Fruit fly (Drosophila melanogaster) whole organism, embryonic: ENCODE data around the gene Sclp.

Experiments used
- Ada2b ChIP-seq: fragments of 200-800 bp; sonication (Bioruptor generic); IDR thresholded peaks from 2 replicates; pipeline ENCODE4 v1.3.6; 2022; ENCODE audit warnings: missing biosample characterization, missing genetic modification characterization
- BEAF-32 ChIP-seq: fragments of 200-800 bp; sonication (Bioruptor generic); optimal IDR thresholded peaks from 3 replicates; lab custom pipeline; 2017; ENCODE audit warnings: missing biosample characterization, missing genetic modification characterization, mild to moderate bottlenecking, moderate library complexity, missing genetic modification reagents
- CG1024 ChIP-seq: fragments of 200-800 bp; sonication (Bioruptor generic); IDR thresholded peaks from 2 replicates; pipeline ENCODE4 v1.3.6; 2022; ENCODE audit warnings: missing biosample characterization, missing genetic modification characterization
- CG10267 ChIP-seq: fragments of 200-800 bp; sonication (Bioruptor generic); optimal IDR thresholded peaks from 2 replicates; lab custom pipeline; 2018; ENCODE audit warnings: missing biosample characterization, mild to moderate bottlenecking, missing genetic modification characterization, moderate library complexity
- CG10431 ChIP-seq: fragments of 200-800 bp; sonication (Bioruptor generic); optimal IDR thresholded peaks from 3 replicates; lab custom pipeline; 2018; ENCODE audit warnings: missing biosample characterization, mild to moderate bottlenecking, missing genetic modification characterization
- CG14710 ChIP-seq: fragments of 200-800 bp; sonication (Bioruptor generic); optimal IDR thresholded peaks from 3 replicates; lab custom pipeline; 2019; ENCODE audit warnings: missing biosample characterization, mild to moderate bottlenecking, missing genetic modification characterization, moderate library complexity
- CG16779 ChIP-seq: fragments of 200-800 bp; sonication (Bioruptor generic); IDR thresholded peaks from 2 replicates; pipeline ENCODE4 v1.3.6; 2022; ENCODE audit warnings: missing biosample characterization, missing genetic modification characterization
- CG16813 ChIP-seq: fragments of 200-800 bp; sonication (Bioruptor generic); IDR thresholded peaks from 3 replicates; pipeline ENCODE4 v1.3.6; 2022; ENCODE audit warnings: missing biosample characterization, missing genetic modification characterization; ENCODE audit not compliant: partially characterized antibody
- CG17802 ChIP-seq: fragments of 200-800 bp; sonication (Bioruptor generic); optimal IDR thresholded peaks from 2 replicates; lab custom pipeline; 2018; ENCODE audit warnings: missing biosample characterization, mild to moderate bottlenecking, missing genetic modification characterization, moderate library complexity
- CG30020 ChIP-seq: fragments of 200-800 bp; optimal IDR thresholded peaks from 2 replicates; lab custom pipeline; 2019; ENCODE audit warnings: missing biosample characterization, mild to moderate bottlenecking, missing genetic modification characterization, moderate library complexity
- CG30403 ChIP-seq: fragments of 200-800 bp; sonication (Bioruptor generic); optimal IDR thresholded peaks from 3 replicates; lab custom pipeline; 2016; ENCODE audit warnings: missing biosample characterization, missing genetic modification characterization
- CG32532 ChIP-seq: fragments of 200-800 bp; sonication (Bioruptor generic); IDR thresholded peaks from 2 replicates; pipeline ENCODE4 v1.3.6; 2022; ENCODE audit warnings: missing biosample characterization, missing genetic modification characterization
- CG34224 ChIP-seq: fragments of 200-800 bp; sonication (Bioruptor generic); IDR thresholded peaks from 3 replicates; pipeline ENCODE4 v1.3.6; 2022; ENCODE audit warnings: missing biosample characterization, missing genetic modification characterization; ENCODE audit not compliant: partially characterized antibody
- CG4617 ChIP-seq: fragments of 200-800 bp; sonication (Bioruptor generic); optimal IDR thresholded peaks from 3 replicates; lab custom pipeline; 2016; ENCODE audit warnings: missing biosample characterization, missing genetic modification characterization, borderline replicate concordance
- CG9215 ChIP-seq: fragments of 200-800 bp; sonication (Bioruptor generic); IDR thresholded peaks from 2 replicates; pipeline ENCODE4 v1.3.6; 2022; ENCODE audit warnings: missing biosample characterization, missing genetic modification characterization
- CG9797 ChIP-seq: fragments of 200-800 bp; sonication (Bioruptor generic); optimal IDR thresholded peaks from 3 replicates; lab custom pipeline; 2018; ENCODE audit warnings: missing biosample characterization, mild to moderate bottlenecking, missing genetic modification characterization
- Dll ChIP-seq: fragments of 200-800 bp; sonication (Bioruptor generic); IDR thresholded peaks from 4 replicates; pipeline ENCODE4 v1.3.6; 2022; ENCODE audit warnings: missing biosample characterization, missing genetic modification characterization; ENCODE audit not compliant: partially characterized antibody
- Dp ChIP-seq: fragments of 200-800 bp; sonication (Bioruptor generic); optimal IDR thresholded peaks from 2 replicates; lab custom pipeline; 2018; ENCODE audit warnings: missing biosample characterization, mild to moderate bottlenecking, missing genetic modification characterization, moderate library complexity
- Drgx ChIP-seq: fragments of 200-800 bp; sonication (Bioruptor generic); IDR thresholded peaks from 2 replicates; pipeline ENCODE4 v1.3.6; 2022; ENCODE audit warnings: missing biosample characterization, missing genetic modification characterization
- Ets65A ChIP-seq: fragments of 200-800 bp; sonication (Bioruptor generic); peaks from one replicate; lab custom pipeline; 2016; ENCODE audit warnings: missing biosample characterization, missing genetic modification characterization
- Ets97D ChIP-seq: fragments of 200-800 bp; sonication (Bioruptor generic); optimal IDR thresholded peaks from 3 replicates; lab custom pipeline; 2016; ENCODE audit warnings: missing biosample characterization, missing genetic modification characterization
- Hand ChIP-seq: fragments of 200-800 bp; sonication (Bioruptor generic); optimal IDR thresholded peaks from 2 replicates; lab custom pipeline; 2017; ENCODE audit warnings: mild to moderate bottlenecking, missing biosample characterization, missing genetic modification reagents, missing genetic modification characterization
- HmgZ ChIP-seq: fragments of 200-800 bp; sonication (Bioruptor generic); optimal IDR thresholded peaks from 2 replicates; lab custom pipeline; 2018; ENCODE audit warnings: missing biosample characterization, mild to moderate bottlenecking, missing genetic modification characterization
- Hr3 ChIP-seq: fragments of 200-800 bp; sonication (Bioruptor generic); optimal IDR thresholded peaks from 3 replicates; lab custom pipeline; 2016; ENCODE audit warnings: missing biosample characterization, missing genetic modification characterization
- Hsf ChIP-seq: fragments of 200-800 bp; sonication (Bioruptor generic); optimal IDR thresholded peaks from 3 replicates; lab custom pipeline; 2016; ENCODE audit warnings: missing biosample characterization, missing genetic modification characterization
- MBD-R2 ChIP-seq: fragments of 200-800 bp; sonication (Bioruptor generic); IDR thresholded peaks from 2 replicates; pipeline ENCODE4 v1.3.6; 2022; ENCODE audit warnings: missing biosample characterization, missing genetic modification characterization
- Med ChIP-seq: fragments of 200-800 bp; sonication (Bioruptor generic); peaks from one replicate; lab custom pipeline; 2016; ENCODE audit warnings: missing biosample characterization, missing genetic modification characterization, mild to moderate bottlenecking, inconsistent platforms, moderate library complexity
- PHDP ChIP-seq: fragments of 200-800 bp; sonication (Bioruptor generic); optimal IDR thresholded peaks from 3 replicates; lab custom pipeline; 2018; ENCODE audit warnings: missing biosample characterization, mild to moderate bottlenecking, missing genetic modification characterization, moderate library complexity
- Ptx1 ChIP-seq: fragments of 200-800 bp; sonication (Bioruptor generic); IDR thresholded peaks from 2 replicates; pipeline ENCODE4 v1.3.6; 2022; ENCODE audit warnings: missing biosample characterization, missing genetic modification characterization
- Rfx ChIP-seq: fragments of 200-800 bp; sonication (Bioruptor generic); IDR thresholded peaks from 2 replicates; pipeline ENCODE4 v1.3.6; 2022; ENCODE audit warnings: missing biosample characterization, missing genetic modification characterization
- Sin3A ChIP-seq: fragments of >200 bp; optimal IDR thresholded peaks from 2 replicates; lab custom pipeline; 2018
- Sry-δ ChIP-seq: fragments of 200-800 bp; sonication (Bioruptor generic); optimal IDR thresholded peaks from 2 replicates; lab custom pipeline; 2016; ENCODE audit warnings: missing biosample characterization, missing genetic modification characterization
- YL-1 ChIP-seq: fragments of 200-800 bp; sonication (Bioruptor generic); optimal IDR thresholded peaks from 3 replicates; lab custom pipeline; 2017; ENCODE audit warnings: missing biosample characterization, mild to moderate bottlenecking, missing genetic modification characterization
- crp ChIP-seq, 2 experiments: fragments of 200-800 bp; sonication (Bioruptor generic); optimal IDR thresholded peaks; 2 replicates in 1 of 2; 3 replicates in 1 of 2; lab custom pipeline; 2017; ENCODE audit warnings: missing biosample characterization in 2 of 2, missing genetic modification characterization in 2 of 2, mild to moderate bottlenecking in 1 of 2, moderate library complexity in 1 of 2
- disco-r ChIP-seq: fragments of 200-800 bp; sonication (Bioruptor generic); optimal IDR thresholded peaks from 2 replicates; lab custom pipeline; 2016; ENCODE audit warnings: missing biosample characterization, missing genetic modification characterization
- dysf ChIP-seq: fragments of 200-800 bp; sonication (Bioruptor generic); IDR thresholded peaks from 3 replicates; pipeline ENCODE4 v1.3.6; 2022; ENCODE audit warnings: missing biosample characterization, missing genetic modification characterization
- ewg ChIP-seq: fragments of 200-800 bp; sonication (Bioruptor generic); optimal IDR thresholded peaks from 3 replicates; lab custom pipeline; 2017; ENCODE audit warnings: mild to moderate bottlenecking, missing biosample characterization, missing genetic modification reagents, missing genetic modification characterization
- gfzf ChIP-seq: fragments of 200-800 bp; sonication (Bioruptor generic); optimal IDR thresholded peaks from 2 replicates; lab custom pipeline; 2016; ENCODE audit warnings: missing biosample characterization, mild to moderate bottlenecking, missing genetic modification characterization, moderate library complexity
- lola ChIP-seq, 3 experiments: fragments of >200 bp in 2 of 3; fragments of 200-800 bp in 1 of 3; sonication (Bioruptor generic) in 1 of 3; optimal IDR thresholded peaks; 2 replicates each; lab custom pipeline; 2017 to 2019; ENCODE audit warnings: missing biosample characterization in 3 of 3, missing genetic modification characterization in 3 of 3, mild to moderate bottlenecking in 1 of 3, moderate library complexity in 1 of 3
- nmo ChIP-seq: fragments of 200-800 bp; sonication (Bioruptor generic); optimal IDR thresholded peaks from 2 replicates; lab custom pipeline; 2018; ENCODE audit warnings: missing biosample characterization, mild to moderate bottlenecking, missing genetic modification characterization, moderate library complexity
- onecut ChIP-seq: fragments of 200-800 bp; sonication (Bioruptor generic); IDR thresholded peaks from 2 replicates; pipeline ENCODE4 v1.3.6; 2022; ENCODE audit warnings: missing biosample characterization, missing genetic modification characterization
- pan ChIP-seq, 4 experiments: fragments of >200 bp in 3 of 4; fragments of 200-800 bp in 1 of 4; sonication (Bioruptor generic) in 1 of 4; optimal IDR thresholded peaks in 3 of 4; IDR thresholded peaks in 1 of 4; 2 replicates each; pipeline versions ENCODE4 v1.3.6 to Lab custom; 2017 to 2022; ENCODE audit warnings: missing biosample characterization in 2 of 4, missing genetic modification characterization in 2 of 4, mixed read lengths in 1 of 4
- rib ChIP-seq: fragments of 200-800 bp; sonication (Bioruptor generic); IDR thresholded peaks from 2 replicates; pipeline ENCODE4 v1.3.6; 2022; ENCODE audit warnings: missing biosample characterization, missing genetic modification characterization
- row ChIP-seq: fragments of 200-800 bp; sonication (Bioruptor generic); IDR thresholded peaks from 3 replicates; pipeline ENCODE4 v1.3.6; 2022; ENCODE audit warnings: missing biosample characterization, missing genetic modification characterization
- sens-2 ChIP-seq: fragments of 200-800 bp; sonication (Bioruptor generic); IDR thresholded peaks from 2 replicates; pipeline ENCODE4 v1.3.6; 2022; ENCODE audit warnings: missing biosample characterization, missing genetic modification characterization
- slbo ChIP-seq: fragments of 200-800 bp; sonication (Bioruptor generic); IDR thresholded peaks from 2 replicates; pipeline ENCODE4 v1.3.6; 2022; ENCODE audit warnings: missing biosample characterization, missing genetic modification characterization
- sr ChIP-seq: fragments of 200-800 bp; sonication (Bioruptor generic); IDR thresholded peaks from 3 replicates; pipeline ENCODE4 v1.3.6; 2022; ENCODE audit warnings: missing biosample characterization, missing genetic modification characterization
- ssp ChIP-seq: fragments of 200-800 bp; sonication (Bioruptor generic); IDR thresholded peaks from 2 replicates; pipeline ENCODE4 v1.3.6; 2022; ENCODE audit warnings: missing biosample characterization, missing genetic modification characterization
- stwl ChIP-seq: fragments of 200-800 bp; sonication (Bioruptor generic); optimal IDR thresholded peaks from 3 replicates; lab custom pipeline; 2018; ENCODE audit warnings: missing biosample characterization, mild to moderate bottlenecking, missing genetic modification characterization, moderate library complexity
- ttk ChIP-seq: fragments of 200-800 bp; sonication (Bioruptor generic); IDR thresholded peaks from 2 replicates; pipeline ENCODE4 v2.1.2; 2022; ENCODE audit warnings: missing biosample characterization, missing genetic modification characterization

Gene Sclp

DNA sequence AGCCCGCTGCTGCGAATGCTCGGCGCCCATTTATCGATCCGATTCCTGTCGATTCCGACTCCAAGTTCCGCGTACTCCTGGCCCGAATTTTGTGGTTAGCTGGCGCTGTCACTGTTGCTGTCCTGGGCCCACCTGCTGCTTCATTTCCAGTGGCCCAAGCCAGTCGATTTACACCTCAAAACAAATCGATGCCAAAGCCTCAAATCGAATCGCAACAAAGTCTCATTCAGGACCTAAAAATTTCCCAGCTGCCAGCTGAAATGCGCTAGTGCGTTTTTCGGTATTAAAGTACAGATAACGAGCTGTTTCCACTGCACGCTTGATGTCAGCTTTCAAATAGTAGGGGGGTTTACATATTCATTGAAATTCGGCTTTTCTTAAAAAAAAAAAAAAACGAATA lies 51.9 kb downstream of the Sclp start, which contains the start of gene BORCS5:
BORCS5 (minus strand) TSS at position 263 of the 400 bp plus-strand sequence.
- TF ChIP-seq ttk (GFP tag; lab: Robert Waterston, UW) (no peak), pan (optimal IDR thresholded peaks at IDR 0.05; lab: Kevin White, UChicago) (no peak), pan (GFP tag; optimal IDR thresholded peaks at IDR 0.05 in 1 of 2, IDR thresholded peaks at IDR 0.05 in 1 of 2) (peak in 1 of 2 experiments; percentile 7), CG16779 (no peak), slbo (GFP tag; lab: Robert Waterston, UW) (peak; percentile 46), ewg (GFP tag; lab: Kevin White, UChicago) (no peak), CG9215 (GFP tag; lab: Robert Waterston, UW) (no peak), Ada2b (GFP tag; lab: Robert Waterston, UW) (no peak), CG30020 (tag; lab: Kevin White, UChicago) (peak; percentile 78), Sin3A (lab: Kevin White, UChicago) (no peak), CG10431 (GFP tag; lab: Kevin White, UChicago) (no peak), disco-r (no peak), Dp (GFP tag; lab: Kevin White, UChicago) (peak; percentile 20), CG14710 (tag; lab: Kevin White, UChicago) (peak; percentile 30), CG4617 (peak; percentile 42), CG34224 (GFP tag; lab: Robert Waterston, UW) (no peak), CG10267 (tag; lab: Kevin White, UChicago) (peak; percentile 1), sr (GFP tag; lab: Robert Waterston, UW) (no peak), gfzf (peak; percentile 77), CG32532 (GFP tag; lab: Robert Waterston, UW) (peak; percentile 22; the same call in 1 of the 2 replicates), onecut (GFP tag; lab: Robert Waterston, UW) (peak; percentile 70), Med (GFP tag; lab: Kevin White, UChicago) (peak; percentile 51), rib (GFP tag; lab: Robert Waterston, UW) (no peak), Hand (GFP tag; lab: Kevin White, UChicago) (no peak), BEAF-32 (GFP tag; lab: Kevin White, UChicago) (peak; percentile 33), HmgZ (tag; lab: Kevin White, UChicago) (no peak), Sry-δ (GFP tag; lab: Kevin White, UChicago) (peak; percentile 43), PHDP (no peak), CG30403 (peak; percentile 33), stwl (tag; lab: Kevin White, UChicago) (peak; percentile 41), Drgx (no peak), CG16813 (GFP tag; lab: Robert Waterston, UW) (no peak), CG1024 (peak; percentile 47), row (peak; percentile 72), nmo (GFP tag; lab: Kevin White, UChicago) (peak; percentile 25), YL-1 (GFP tag; lab: Kevin White, UChicago) (peak; percentile 19), CG9797 (GFP tag; lab: Kevin White, UChicago) (peak; percentile 15), Hsf (GFP tag; lab: Kevin White, UChicago) (peak; percentile 2), Ptx1 (GFP tag; lab: Robert Waterston, UW) (0 out of 2 replicates have a peak, but pooled peaks have one; percentile 13), Ets65A (GFP tag; lab: Kevin White, UChicago) (peak; percentile 91), sens-2 (GFP tag; lab: Robert Waterston, UW) (no peak), crp (GFP tag; optimal IDR thresholded peaks at IDR 0.05; lab: Kevin White, UChicago) (peak in 1 of 2 experiments; percentile 54), Dll (GFP tag; lab: Robert Waterston, UW) (0 out of 4 replicates have a peak, but pooled peaks have one; percentile 12), ssp (peak; percentile 96), dysf (0 out of 3 replicates have a peak, but pooled peaks have one; percentile 15), MBD-R2 (peak; percentile 72), Ets97D (peak; percentile 32), lola (GFP tag; optimal IDR thresholded peaks at IDR 0.05; lab: Kevin White, UChicago) (peak in 1 of 3 experiments; percentile 81), Rfx (GFP tag; lab: Robert Waterston, UW) (0 out of 2 replicates have a peak, but pooled peaks have one; percentile 11), CG17802 (tag; lab: Kevin White, UChicago) (peak; percentile 84), Hr3 (no peak)
